Fruit fly (Drosophila melanogaster): ENCODE data around the gene Dpck.

Gene Dpck

dm6 chr3R:7124109-7124639 lies 42.2 kb downstream of the Dpck start, which contains the start of the genes Alh and CG10098 (continued):
- TF ChIP-seq crp (GFP tag; optimal IDR thresholded peaks at IDR 0.05) (peak; percentile 83 to 94), CG7928 (GFP tag; optimal IDR thresholded peaks at IDR 0.05) (peak; percentile 43), tx (GFP tag; optimal IDR thresholded peaks at IDR 0.05) (peak; percentile 83), phol (tag; optimal IDR thresholded peaks at IDR 0.05) (peak; percentile 90), cas (GFP tag; IDR thresholded peaks at IDR 0.05) (no peak), rib (GFP tag; IDR thresholded peaks at IDR 0.05) (peak; percentile 50; the same call in 1 of the 2 replicates), Sox102F (GFP tag; optimal IDR thresholded peaks at IDR 0.05) (peak; percentile 80), CG42726 (GFP tag; IDR thresholded peaks at IDR 0.05; ENCODE audit: partially characterized antibody) (peak; percentile 55; the same call in 1 of the 2 replicates), Gsc (GFP tag; IDR thresholded peaks at IDR 0.05) (no peak; the same call in 1 of the 2 replicates), gem (tag; optimal IDR thresholded peaks at IDR 0.05) (peak; percentile 88), CG15269 (tag; optimal IDR thresholded peaks at IDR 0.05) (peak; percentile 80), CG11695 (GFP tag; IDR thresholded peaks at IDR 0.05) (no peak), grn (GFP tag; optimal IDR thresholded peaks at IDR 0.05) (peak; percentile 22), CoRest (tag; optimal IDR thresholded peaks at IDR 0.05) (peak; percentile 91), CG2116 (GFP tag; optimal IDR thresholded peaks at IDR 0.05) (peak; percentile 85), CG18476 (GFP tag; optimal IDR thresholded peaks at IDR 0.05) (peak; percentile 76), Abd-B (GFP tag; optimal IDR thresholded peaks at IDR 0.05) (peak; percentile 85), HmgD (GFP tag; optimal IDR thresholded peaks at IDR 0.05) (peak; percentile 58), row (GFP tag; IDR thresholded peaks at IDR 0.05) (peak; percentile 90), insv (GFP tag; optimal IDR thresholded peaks at IDR 0.05) (peak in 1 of 2 experiments; percentile 52), Trl (optimal IDR thresholded peaks at IDR 0.05) (no peak), Trl (GFP tag; optimal IDR thresholded peaks at IDR 0.05) (peak; percentile 79), emc (GFP tag; optimal IDR thresholded peaks at IDR 0.05) (peak; percentile 69), CG16815 (GFP tag; optimal IDR thresholded peaks at IDR 0.05) (peak; percentile 84), CG7987 (GFP tag; optimal IDR thresholded peaks at IDR 0.05) (no peak), zfh2 (GFP tag; optimal IDR thresholded peaks at IDR 0.05) (peak; percentile 95), CG2678 (tag; optimal IDR thresholded peaks at IDR 0.05) (peak; percentile 84), NC2β (GFP tag; optimal IDR thresholded peaks at IDR 0.05) (peak; percentile 70), BEAF-32 (GFP tag; optimal IDR thresholded peaks at IDR 0.05) (peak; percentile 96), ems (GFP tag; optimal IDR thresholded peaks at IDR 0.05) (peak; percentile 79), br (optimal IDR thresholded peaks at IDR 0.05) (no peak), CG10147 (GFP tag; optimal IDR thresholded peaks at IDR 0.05) (peak; percentile 75), schlank (tag; optimal IDR thresholded peaks at IDR 0.05) (peak; percentile 49), dimm (GFP tag; IDR thresholded peaks at IDR 0.05) (peak; percentile 34; the same call in 1 of the 2 replicates), lmd (GFP tag; IDR thresholded peaks at IDR 0.05) (peak; percentile 81), CG4730 (GFP tag; IDR thresholded peaks at IDR 0.05) (peak; percentile 74), maf-S (GFP tag; optimal IDR thresholded peaks at IDR 0.05) (peak; percentile 74), CG1024 (GFP tag; IDR thresholded peaks at IDR 0.05) (peak; percentile 69), CG9876 (GFP tag; optimal IDR thresholded peaks at IDR 0.05) (peak; percentile 87), ssp (GFP tag; IDR thresholded peaks at IDR 0.05) (peak; percentile 80), eve (GFP tag; optimal IDR thresholded peaks at IDR 0.05) (no peak), Mes4 (GFP tag; optimal IDR thresholded peaks at IDR 0.05) (peak; percentile 59), CG6813 (GFP tag; optimal IDR thresholded peaks at IDR 0.05) (peak; percentile 10), CG9215 (GFP tag; IDR thresholded peaks at IDR 0.05) (peak; percentile 89), Hr78 (GFP tag; optimal IDR thresholded peaks at IDR 0.05) (peak in 1 of 2 experiments; percentile 53), Opbp (GFP tag; IDR thresholded peaks at IDR 0.05; ENCODE audit: partially characterized antibody) (peak; percentile 79), bcd (GFP tag; optimal IDR thresholded peaks at IDR 0.05) (peak; percentile 79), cg (GFP tag; optimal IDR thresholded peaks at IDR 0.05) (peak; percentile 9), luna (GFP tag; optimal IDR thresholded peaks at IDR 0.05) (peak; percentile 86), ATbp (GFP tag; optimal IDR thresholded peaks at IDR 0.05) (peak; percentile 34)

All from whole organism, embryonic.